Worm (Caenorhabditis elegans) whole organism, L3 larva: ENCODE data around the gene F11E6.11.

Source experiments
- ceh-16 ChIP-seq: sonication (generic microtip); optimal IDR thresholded peaks from 2 replicates; lab custom pipeline; 2017; ENCODE audit warnings: missing biosample characterization, missing genetic modification characterization
- ceh-9 ChIP-seq: sonication (generic microtip); optimal IDR thresholded peaks from 2 replicates; lab custom pipeline; 2018; ENCODE audit warnings: missing biosample characterization, missing genetic modification characterization
- elt-2 ChIP-seq: sonication (generic microtip); optimal IDR thresholded peaks from 2 replicates; lab custom pipeline; 2016; ENCODE audit warnings: missing genetic modification reagents, mild to moderate bottlenecking, missing genetic modification characterization, missing compliant biosample characterization
- lin-15B ChIP-seq: fragments of 150-350 bp; optimal IDR thresholded peaks from 2 replicates; lab custom pipeline; 2014; ENCODE audit warnings: missing biosample characterization, missing genetic modification characterization
- mdl-1 ChIP-seq: fragments of 150-350 bp; optimal IDR thresholded peaks from 2 replicates; lab custom pipeline; 2014; ENCODE audit warnings: missing biosample characterization, missing genetic modification characterization
- nfya-1 ChIP-seq: sonication (generic microtip); optimal IDR thresholded peaks from 2 replicates; lab custom pipeline; 2017; ENCODE audit warnings: missing genetic modification characterization, mild to moderate bottlenecking, missing compliant biosample characterization, antibody characterized with exemption, moderate library complexity; ENCODE audit not compliant: insufficient read depth
- nhr-11 ChIP-seq: fragments of 150-350 bp; optimal IDR thresholded peaks from 2 replicates; lab custom pipeline; 2014; ENCODE audit warnings: missing biosample characterization, missing genetic modification characterization
- nhr-25 ChIP-seq: sonication (generic microtip); optimal IDR thresholded peaks from 2 replicates; lab custom pipeline; 2017; ENCODE audit warnings: missing biosample characterization, missing genetic modification characterization
- sea-2 ChIP-seq: fragments of 150-350 bp; sonication (generic microtip); optimal IDR thresholded peaks from 4 replicates; lab custom pipeline; 2014; ENCODE audit warnings: missing biosample characterization, missing genetic modification reagents, missing genetic modification characterization
- unc-62 ChIP-seq: fragments of 150-350 bp; sonication (generic microtip); optimal IDR thresholded peaks from 4 replicates; lab custom pipeline; 2014; ENCODE audit warnings: missing biosample characterization, missing genetic modification reagents, missing genetic modification characterization
- zag-1 ChIP-seq: fragments of 150-350 bp; optimal IDR thresholded peaks from 2 replicates; lab custom pipeline; 2014; ENCODE audit warnings: missing biosample characterization, missing genetic modification characterization
- ztf-11 ChIP-seq: fragments of 150-350 bp; optimal IDR thresholded peaks from 2 replicates; lab custom pipeline; 2014; ENCODE audit warnings: missing biosample characterization, missing genetic modification characterization

DNA sequence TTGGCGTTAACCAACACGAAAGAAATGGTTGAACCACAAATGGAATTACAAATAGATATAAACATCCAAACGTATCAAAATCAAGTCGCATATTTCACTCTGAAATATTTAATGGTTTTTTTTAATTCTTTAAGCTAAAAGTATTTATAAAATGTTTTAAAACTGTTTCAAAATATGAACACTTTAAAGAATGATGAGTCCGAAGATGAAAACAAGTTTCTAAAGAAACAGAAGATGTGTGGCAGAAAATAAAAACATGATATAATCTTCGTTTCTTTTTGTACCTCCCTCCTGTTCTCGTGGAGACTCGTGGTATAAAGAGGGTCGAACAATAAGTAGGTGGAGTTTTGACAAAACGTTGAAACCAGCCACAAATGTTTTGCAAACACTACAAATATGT lies 11.3 kb upstream of the F11E6.11 start, which contains the start of gene lact-6:
- TF ChIP-seq unc-62 (GFP tag; lab: Kevin White, UChicago) (no peak), elt-2 (tag; lab: Kevin White, UChicago) (no peak), nhr-11 (tag; lab: Kevin White, UChicago) (no peak), nfya-1 (tag; lab: Kevin White, UChicago) (no peak), ceh-9 (tag; lab: Kevin White, UChicago) (no peak), mdl-1 (tag; lab: Kevin White, UChicago) (no peak), nhr-25 (tag; lab: Kevin White, UChicago) (no peak), ztf-11 (tag; lab: Kevin White, UChicago) (no peak), lin-15B (tag; lab: Kevin White, UChicago) (no peak), ceh-16 (no peak), sea-2 (GFP tag; lab: Kevin White, UChicago) (no peak), zag-1 (no peak)
